Fruit fly (Drosophila melanogaster): ENCODE measurements around the gene CG43052.

CG43052 gene

DNA sequence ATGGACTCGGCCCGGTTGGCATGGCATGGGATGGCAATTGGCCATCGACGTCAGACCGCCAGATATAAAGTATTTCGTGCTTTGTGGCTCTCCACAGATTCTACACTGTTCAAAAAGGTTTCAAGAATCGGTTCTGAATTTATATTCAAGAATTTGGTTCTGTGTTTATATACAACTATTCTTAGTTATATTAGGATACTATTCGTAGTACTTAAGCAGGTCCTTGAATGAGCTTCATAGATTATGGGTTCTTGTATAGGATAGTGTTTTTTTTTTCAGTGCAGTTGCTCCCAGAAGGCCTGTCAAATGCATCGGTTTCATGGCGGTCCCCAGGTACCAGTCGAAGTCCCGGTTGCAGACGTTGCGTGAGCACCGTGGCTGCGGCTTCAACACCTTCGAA lies 34.6 kb downstream of the CG43052 start (continued):
- peak; percentile 84 for TF ChIP-seq CG11902 (GFP tag; optimal IDR thresholded peaks at IDR 0.05)
- peak; percentile 77 for TF ChIP-seq CG6276 (GFP tag; optimal IDR thresholded peaks at IDR 0.05)
- peak; percentile 59 for TF ChIP-seq CG11294 (GFP tag; IDR thresholded peaks at IDR 0.05)
- peak; percentile 94 for TF ChIP-seq Sox14 (GFP tag; optimal IDR thresholded peaks at IDR 0.05)
- TF ChIP-seq Ets21C (GFP tag; optimal IDR thresholded peaks at IDR 0.05), result peak; percentile 90
- TF ChIP-seq topi (GFP tag; optimal IDR thresholded peaks at IDR 0.05), result peak; percentile 95
- peak; percentile 82 for TF ChIP-seq Blimp-1 (GFP tag; optimal IDR thresholded peaks at IDR 0.05)
- TF ChIP-seq vri (GFP tag; optimal IDR thresholded peaks at IDR 0.05), result peak; percentile 94
- TF ChIP-seq Eip93F (GFP tag; optimal IDR thresholded peaks at IDR 0.05), result peak; percentile 94
- peak; percentile 90 for TF ChIP-seq net (GFP tag; optimal IDR thresholded peaks at IDR 0.05)
- TF ChIP-seq fd85E (GFP tag; optimal IDR thresholded peaks at IDR 0.05), result peak; percentile 67
- peak; percentile 91 for TF ChIP-seq CG3032 (tag; optimal IDR thresholded peaks at IDR 0.05)
- TF ChIP-seq CG3919 (GFP tag; optimal IDR thresholded peaks at IDR 0.05), result peak; percentile 95
- TF ChIP-seq achi (GFP tag; optimal IDR thresholded peaks at IDR 0.05), result peak; percentile 92
- TF ChIP-seq CG6163 (GFP tag; IDR thresholded peaks at IDR 0.05), result peak; percentile 94
- TF ChIP-seq CG6854 (GFP tag; optimal IDR thresholded peaks at IDR 0.05), result peak; percentile 92
- TF ChIP-seq fd59A (GFP tag; optimal IDR thresholded peaks at IDR 0.05), result peak; percentile 96
- TF ChIP-seq Sox15 (GFP tag; optimal IDR thresholded peaks at IDR 0.05), result peak; percentile 82
- TF ChIP-seq Sox102F (GFP tag; optimal IDR thresholded peaks at IDR 0.05), result peak; percentile 88
- TF ChIP-seq CG32006 (GFP tag; optimal IDR thresholded peaks at IDR 0.05), result peak; percentile 81
- peak; percentile 94 for TF ChIP-seq CG6792 (GFP tag; optimal IDR thresholded peaks at IDR 0.05)
- peak; percentile 83 for TF ChIP-seq CG8319 (GFP tag; optimal IDR thresholded peaks at IDR 0.05)
- TF ChIP-seq CG10631 (GFP tag; optimal IDR thresholded peaks at IDR 0.05), result peak; percentile 95
- peak; percentile 94 for TF ChIP-seq Smox (GFP tag; optimal IDR thresholded peaks at IDR 0.05)
- peak; percentile 81 for TF ChIP-seq CG15336 (GFP tag; IDR thresholded peaks at IDR 0.05)
- peak; percentile 72; the same call in 2 of the 3 replicates for TF ChIP-seq eg (GFP tag; IDR thresholded peaks at IDR 0.05)
- peak; percentile 97 for TF ChIP-seq esn (GFP tag; optimal IDR thresholded peaks at IDR 0.05)
- peak; percentile 92 for TF ChIP-seq spab (GFP tag; optimal IDR thresholded peaks at IDR 0.05)
- TF ChIP-seq CG34406 (GFP tag; optimal IDR thresholded peaks at IDR 0.05), result peak; percentile 91
- TF ChIP-seq ss (GFP tag; optimal IDR thresholded peaks at IDR 0.05), result peak; percentile 86 to 94

DNA sequence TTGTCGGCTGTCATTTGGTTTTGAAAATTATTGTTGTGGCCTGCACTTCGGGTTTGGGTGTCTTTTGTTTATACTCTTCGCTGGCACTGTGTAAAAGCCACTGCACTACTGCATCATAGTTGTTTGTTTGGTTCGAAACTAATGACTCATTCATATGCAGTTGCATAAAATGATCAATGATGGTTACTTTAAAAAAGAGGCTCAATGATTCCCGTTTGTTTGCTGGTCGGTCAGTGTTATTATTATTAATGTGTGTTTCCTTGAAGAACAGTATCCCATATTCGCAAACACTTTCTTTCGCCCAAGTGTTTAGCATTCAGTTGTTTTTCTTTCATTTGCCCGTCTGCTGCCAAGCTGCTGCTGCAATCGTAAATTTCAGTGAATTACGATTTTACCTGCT lies 36.6 kb downstream of the CG43052 start:
- TF ChIP-seq Hr38 (GFP tag; optimal IDR thresholded peaks at IDR 0.05), result no peak
- TF ChIP-seq Eip75B (GFP tag; optimal IDR thresholded peaks at IDR 0.05), result no peak
- peak; percentile 21 for TF ChIP-seq Sox102F (GFP tag; optimal IDR thresholded peaks at IDR 0.05)
- no peak for TF ChIP-seq CG8319 (GFP tag; optimal IDR thresholded peaks at IDR 0.05)
- no peak for TF ChIP-seq net (GFP tag; optimal IDR thresholded peaks at IDR 0.05)
- peak; percentile 7 for TF ChIP-seq CG4318 (GFP tag; optimal IDR thresholded peaks at IDR 0.05)
- peak; percentile 64 for TF ChIP-seq Eip78C (GFP tag)
- no peak for TF ChIP-seq Blimp-1 (GFP tag; optimal IDR thresholded peaks at IDR 0.05)
- TF ChIP-seq CG15336 (GFP tag; IDR thresholded peaks at IDR 0.05), result peak; percentile 34; the same call in 1 of the 2 replicates
- TF ChIP-seq CG32006 (GFP tag; optimal IDR thresholded peaks at IDR 0.05), result peak; percentile 59
- TF ChIP-seq CG16779 (tag; optimal IDR thresholded peaks at IDR 0.05), result no peak
- TF ChIP-seq CG31627 (GFP tag; optimal IDR thresholded peaks at IDR 0.05), result peak; percentile 4
- no peak for TF ChIP-seq CG6163 (GFP tag; IDR thresholded peaks at IDR 0.05)
- TF ChIP-seq Hr4 (GFP tag; optimal IDR thresholded peaks at IDR 0.05), result peak; percentile 22
- TF ChIP-seq Hr39 (GFP tag; optimal IDR thresholded peaks at IDR 0.05), result peak; percentile 1
- TF ChIP-seq CG3919 (GFP tag; optimal IDR thresholded peaks at IDR 0.05), result no peak
- no peak for TF ChIP-seq CG6792 (GFP tag; optimal IDR thresholded peaks at IDR 0.05)
- TF ChIP-seq salr (GFP tag; optimal IDR thresholded peaks at IDR 0.05), result no peak
- TF ChIP-seq OdsH (GFP tag; optimal IDR thresholded peaks at IDR 0.05), result peak; percentile 5
- TF ChIP-seq Smox (GFP tag; optimal IDR thresholded peaks at IDR 0.05), result no peak
- TF ChIP-seq pdm3 (GFP tag; optimal IDR thresholded peaks at IDR 0.05), result peak; percentile 31
- no peak for TF ChIP-seq Ets21C (GFP tag; optimal IDR thresholded peaks at IDR 0.05)
- peak; percentile 12 for TF ChIP-seq achi (GFP tag; optimal IDR thresholded peaks at IDR 0.05)
- peak; percentile 54; the same call in 2 of the 3 replicates for TF ChIP-seq CG8119 (GFP tag; IDR thresholded peaks at IDR 0.05)
- TF ChIP-seq Gug (GFP tag; IDR thresholded peaks at IDR 0.05), result 0 out of 2 replicates have a peak, but pooled peaks have one; percentile 16
- no peak for TF ChIP-seq CG7368 (GFP tag; optimal IDR thresholded peaks at IDR 0.05)
- TF ChIP-seq svp (GFP tag), result no peak
- TF ChIP-seq Met (GFP tag; optimal IDR thresholded peaks at IDR 0.05), result no peak
- no peak for TF ChIP-seq fd85E (GFP tag; optimal IDR thresholded peaks at IDR 0.05)
